Worm (Caenorhabditis elegans): ENCODE measurements around the gene atg-18.

atg-18 gene

DNA sequence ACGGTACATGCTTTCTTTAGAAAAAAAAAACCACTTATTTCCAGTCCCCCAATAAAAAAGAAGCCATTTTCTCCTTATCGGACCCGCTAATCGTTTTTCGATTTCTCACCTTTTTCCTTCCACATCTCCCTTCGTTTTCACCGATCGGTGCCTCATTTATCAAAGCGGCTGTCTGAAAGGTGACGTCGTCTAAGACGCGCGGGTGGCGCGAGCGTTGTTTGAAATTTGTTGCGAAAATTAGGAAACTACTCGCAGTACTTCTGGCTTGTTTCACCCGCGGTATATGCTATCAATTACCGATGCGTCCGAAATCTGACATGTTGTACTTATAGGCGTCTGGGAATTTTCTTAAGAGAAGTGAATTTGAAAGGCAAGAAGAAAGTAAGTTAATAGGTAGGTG, 21.1 kb upstream of the atg-18 start:
- TF ChIP-seq klf-2 (GFP tag; conservative IDR thresholded peaks at IDR 0.05): no peak
- TF ChIP-seq ztf-23 (GFP tag; IDR thresholded peaks at IDR 0.05): no peak
- TF ChIP-seq T22C8.4 (GFP tag; IDR thresholded peaks at IDR 0.05): no peak
- TF ChIP-seq cog-1 (tag; optimal IDR thresholded peaks at IDR 0.05): no peak
- TF ChIP-seq ztf-29 (GFP tag; IDR thresholded peaks at IDR 0.05): no peak
- no peak for TF ChIP-seq med-1 (GFP tag; optimal IDR thresholded peaks at IDR 0.05; ENCODE audit: insufficient read depth)
- TF ChIP-seq ref-1 (GFP tag; conservative IDR thresholded peaks at IDR 0.05): no peak

DNA sequence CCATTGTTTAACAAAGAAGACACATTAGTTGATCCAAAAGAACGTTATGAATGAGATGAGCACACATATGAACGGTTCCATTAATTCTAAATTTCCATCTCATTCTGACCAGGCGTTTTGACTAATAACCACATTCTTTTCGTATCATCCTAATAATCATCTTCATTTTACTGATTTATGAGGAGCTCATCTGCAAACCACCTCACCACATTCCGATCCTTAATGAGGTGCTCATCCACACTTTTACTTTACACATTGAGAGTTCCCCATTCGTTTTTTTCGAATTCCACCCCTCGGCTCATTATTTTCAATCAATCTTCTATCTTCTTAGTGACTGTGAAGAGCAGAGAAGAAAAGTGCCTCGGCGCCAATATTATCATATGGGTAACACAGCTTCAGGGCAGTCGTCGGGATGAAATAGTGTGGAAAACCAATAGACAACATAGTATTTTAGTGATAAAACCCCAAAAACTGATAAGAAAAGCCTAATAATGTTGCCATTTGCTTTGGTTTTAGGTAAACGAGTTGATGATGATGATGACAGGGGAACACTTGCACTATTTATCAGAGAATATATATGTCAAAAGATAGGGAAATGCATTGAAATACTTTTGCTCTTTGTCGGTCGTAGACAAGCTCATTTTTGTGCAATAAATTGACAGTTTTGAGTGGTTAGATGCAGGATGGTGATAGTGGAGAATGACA, 20.0 kb upstream of the atg-18 start:
- no peak for TF ChIP-seq cog-1 (tag; optimal IDR thresholded peaks at IDR 0.05)
- TF ChIP-seq ref-1 (GFP tag; conservative IDR thresholded peaks at IDR 0.05): no peak
- TF ChIP-seq med-1 (GFP tag; optimal IDR thresholded peaks at IDR 0.05; ENCODE audit: insufficient read depth): no peak
- no peak for TF ChIP-seq tab-1 (GFP tag; IDR thresholded peaks at IDR 0.05)
- no peak for TF ChIP-seq flt-1 (GFP tag; IDR thresholded peaks at IDR 0.05)

ce11 chrV:8650365-8650764, 19.2 kb upstream of the atg-18 start:
- TF ChIP-seq cog-1 (tag; optimal IDR thresholded peaks at IDR 0.05): no peak
- TF ChIP-seq ztf-23 (GFP tag; IDR thresholded peaks at IDR 0.05): no peak
- no peak for TF ChIP-seq T22C8.4 (GFP tag; IDR thresholded peaks at IDR 0.05)
- no peak for TF ChIP-seq flt-1 (GFP tag; IDR thresholded peaks at IDR 0.05)
- no peak for TF ChIP-seq klf-2 (GFP tag; conservative IDR thresholded peaks at IDR 0.05)
- TF ChIP-seq ref-1 (GFP tag; conservative IDR thresholded peaks at IDR 0.05): no peak
- TF ChIP-seq ztf-29 (GFP tag; IDR thresholded peaks at IDR 0.05): no peak
- TF ChIP-seq med-1 (GFP tag; optimal IDR thresholded peaks at IDR 0.05; ENCODE audit: insufficient read depth): no peak
- no peak for TF ChIP-seq tab-1 (GFP tag; IDR thresholded peaks at IDR 0.05)

DNA sequence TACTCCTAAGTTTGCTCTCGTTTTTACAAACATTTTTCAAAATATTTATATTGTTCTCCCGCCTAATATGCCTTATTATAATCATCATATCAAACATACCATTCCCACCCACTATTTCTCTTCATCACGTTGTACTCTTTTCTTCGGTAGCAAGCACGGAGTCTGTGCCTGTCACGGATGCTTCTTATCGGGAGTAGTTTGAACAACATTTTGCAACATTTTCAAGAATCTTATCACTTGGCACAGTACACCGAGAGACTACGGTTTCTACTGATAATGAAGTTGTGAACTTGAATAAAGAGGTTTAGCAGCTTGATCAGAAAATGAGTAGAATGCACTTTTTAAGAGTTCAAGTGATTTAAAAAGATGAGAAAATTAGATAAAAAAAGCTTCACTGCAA, 17.1 kb upstream of the atg-18 start:
- no peak for TF ChIP-seq flt-1 (GFP tag; IDR thresholded peaks at IDR 0.05)
- no peak for TF ChIP-seq ztf-23 (GFP tag; IDR thresholded peaks at IDR 0.05)
- no peak for TF ChIP-seq ztf-29 (GFP tag; IDR thresholded peaks at IDR 0.05)
- TF ChIP-seq tab-1 (GFP tag; IDR thresholded peaks at IDR 0.05): no peak
- TF ChIP-seq klf-2 (GFP tag; conservative IDR thresholded peaks at IDR 0.05): no peak
- no peak for TF ChIP-seq cog-1 (tag; optimal IDR thresholded peaks at IDR 0.05)
- TF ChIP-seq med-1 (GFP tag; optimal IDR thresholded peaks at IDR 0.05; ENCODE audit: insufficient read depth): no peak
- no peak for TF ChIP-seq ref-1 (GFP tag; conservative IDR thresholded peaks at IDR 0.05)
- no peak for TF ChIP-seq T22C8.4 (GFP tag; IDR thresholded peaks at IDR 0.05)

DNA sequence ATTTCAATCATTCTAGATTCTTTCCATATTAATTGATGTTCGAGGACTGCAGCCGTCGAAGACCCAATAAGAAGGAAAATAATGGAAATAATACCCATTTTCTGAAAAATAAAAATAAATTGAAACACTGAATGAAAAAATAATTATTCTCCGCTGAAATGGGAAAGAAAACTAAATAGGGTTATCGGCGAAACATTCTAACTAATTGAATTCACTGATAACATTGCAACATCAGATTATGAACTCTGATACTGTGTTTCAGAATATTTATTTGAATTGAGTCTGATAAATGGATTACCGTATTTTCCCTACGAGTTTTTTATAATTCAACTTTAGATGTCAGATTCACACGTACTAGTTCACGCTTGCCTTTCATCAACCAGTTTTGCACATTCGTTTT, 12.0 kb upstream of the atg-18 start, which contains the start of gene asp-13:
TSS of gene asp-13 (minus strand) at position 101 of the 400 bp plus-strand sequence.
- TF ChIP-seq tab-1 (GFP tag; IDR thresholded peaks at IDR 0.05): no peak
- no peak for TF ChIP-seq med-1 (GFP tag; optimal IDR thresholded peaks at IDR 0.05; ENCODE audit: insufficient read depth)

DNA sequence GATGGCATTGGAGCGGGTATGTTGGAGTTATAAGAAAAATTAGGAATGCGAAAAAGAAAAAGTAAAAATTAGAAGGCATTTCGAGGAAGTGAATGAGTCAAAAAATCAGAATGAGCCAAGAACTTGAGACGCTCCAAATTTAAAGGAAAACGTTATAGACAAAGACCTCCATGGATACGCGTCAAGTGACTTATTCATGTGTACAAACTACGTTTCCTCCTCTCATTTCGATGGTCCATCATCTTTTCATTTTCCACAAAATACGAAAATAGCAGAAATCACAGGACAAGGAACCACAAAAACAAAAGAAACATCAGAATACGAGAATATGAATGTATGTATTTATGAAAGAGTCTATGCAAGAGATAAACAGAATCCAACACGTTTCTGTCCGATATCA, 10.1 kb upstream of the atg-18 start, which contains the start of gene F28A12.3:
TSS of gene F28A12.3 (minus strand) at position 101 of the 400 bp plus-strand sequence.
- TF ChIP-seq ztf-29 (GFP tag; IDR thresholded peaks at IDR 0.05): no peak
- TF ChIP-seq tab-1 (GFP tag; IDR thresholded peaks at IDR 0.05): no peak
- no peak for TF ChIP-seq cog-1 (tag; optimal IDR thresholded peaks at IDR 0.05)
- TF ChIP-seq med-1 (GFP tag; optimal IDR thresholded peaks at IDR 0.05; ENCODE audit: insufficient read depth): no peak
- no peak for TF ChIP-seq klf-2 (GFP tag; conservative IDR thresholded peaks at IDR 0.05)
- TF ChIP-seq ref-1 (GFP tag; conservative IDR thresholded peaks at IDR 0.05): no peak
- no peak for TF ChIP-seq flt-1 (GFP tag; IDR thresholded peaks at IDR 0.05)
- TF ChIP-seq T22C8.4 (GFP tag; IDR thresholded peaks at IDR 0.05): no peak
- no peak for TF ChIP-seq ztf-23 (GFP tag; IDR thresholded peaks at IDR 0.05)

ce11 chrV:8637666-8638271, 6.6 kb upstream of the atg-18 start, which contains the start of the genes F28A12.10 and acd-4:
Gene F28A12.10, minus strand, starts transcription at chrV:8637766.
Gene acd-4, plus strand, starts transcription at chrV:8638221.
- TF ChIP-seq med-1 (GFP tag; optimal IDR thresholded peaks at IDR 0.05; ENCODE audit: insufficient read depth): no peak
- no peak for TF ChIP-seq T22C8.4 (GFP tag; IDR thresholded peaks at IDR 0.05)
- TF ChIP-seq ref-1 (GFP tag; conservative IDR thresholded peaks at IDR 0.05): no peak
- no peak for TF ChIP-seq klf-2 (GFP tag; conservative IDR thresholded peaks at IDR 0.05)
- TF ChIP-seq flt-1 (GFP tag; IDR thresholded peaks at IDR 0.05): no peak
- TF ChIP-seq cog-1 (tag; optimal IDR thresholded peaks at IDR 0.05): no peak
- TF ChIP-seq ztf-23 (GFP tag; IDR thresholded peaks at IDR 0.05): no peak
- TF ChIP-seq ztf-29 (GFP tag; IDR thresholded peaks at IDR 0.05): no peak
- TF ChIP-seq tab-1 (GFP tag; IDR thresholded peaks at IDR 0.05): no peak

- TF ChIP-seq cog-1 (tag; optimal IDR thresholded peaks at IDR 0.05) (no peak), ref-1 (GFP tag; conservative IDR thresholded peaks at IDR 0.05) (no peak), ztf-23 (GFP tag; IDR thresholded peaks at IDR 0.05) (no peak), klf-2 (GFP tag; conservative IDR thresholded peaks at IDR 0.05) (no peak), flt-1 (GFP tag; IDR thresholded peaks at IDR 0.05) (no peak), ztf-29 (GFP tag; IDR thresholded peaks at IDR 0.05) (no peak), T22C8.4 (GFP tag; IDR thresholded peaks at IDR 0.05) (no peak), tab-1 (GFP tag; IDR thresholded peaks at IDR 0.05) (no peak), med-1 (GFP tag; optimal IDR thresholded peaks at IDR 0.05; ENCODE audit: insufficient read depth) (no peak)
Measured at ce11 chrV:8636907-8637306, 5.8 kb upstream of the atg-18 start, which contains the start of gene grl-12. Gene grl-12, minus strand, starts transcription at chrV:8637007.

DNA sequence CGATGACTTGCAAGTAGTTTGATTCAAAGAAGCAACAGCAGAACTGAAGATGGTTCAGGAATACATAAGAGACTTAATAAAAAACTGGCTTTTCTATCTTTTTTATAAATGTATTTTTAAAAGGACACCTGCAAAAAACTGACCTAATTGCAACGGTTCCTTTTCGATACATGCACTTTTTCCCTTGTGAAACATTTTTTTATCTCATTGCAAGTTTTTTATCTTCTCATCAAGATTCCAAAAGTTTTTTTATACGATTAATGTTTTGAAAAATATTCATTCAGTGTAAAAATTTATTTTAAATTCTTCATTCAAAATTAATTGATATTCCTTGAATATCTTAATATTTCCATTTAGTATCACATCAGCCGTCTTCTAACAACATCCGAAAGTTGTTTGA, 4.4 kb upstream of the atg-18 start, which contains the start of gene oac-29:
TSS of gene oac-29 (minus strand) at position 101 of the 400 bp plus-strand sequence.
- TF ChIP-seq tab-1 (GFP tag; IDR thresholded peaks at IDR 0.05): no peak
- no peak for TF ChIP-seq T22C8.4 (GFP tag; IDR thresholded peaks at IDR 0.05)
- TF ChIP-seq med-1 (GFP tag; optimal IDR thresholded peaks at IDR 0.05; ENCODE audit: insufficient read depth): no peak
- TF ChIP-seq cog-1 (tag; optimal IDR thresholded peaks at IDR 0.05): no peak
- TF ChIP-seq flt-1 (GFP tag; IDR thresholded peaks at IDR 0.05): no peak
- TF ChIP-seq ref-1 (GFP tag; conservative IDR thresholded peaks at IDR 0.05): no peak
- no peak for TF ChIP-seq ztf-29 (GFP tag; IDR thresholded peaks at IDR 0.05)
- no peak for TF ChIP-seq klf-2 (GFP tag; conservative IDR thresholded peaks at IDR 0.05)
- TF ChIP-seq ztf-23 (GFP tag; IDR thresholded peaks at IDR 0.05): no peak

Measured in whole organism, midembryonic.